Worm (Caenorhabditis elegans) whole organism, L4 larva: Measurements from ENCODE around the gene Y102E9.5.

Experiments used
- aly-2 ChIP-seq: sonication (generic microtip); optimal IDR thresholded peaks from 2 replicates; lab custom pipeline; 2018; ENCODE audit warnings: missing biosample characterization, missing genetic modification characterization
- dve-1 ChIP-seq: sonication (generic microtip); optimal IDR thresholded peaks from 2 replicates; lab custom pipeline; 2017; ENCODE audit warnings: antibody characterized with exemption, mild to moderate bottlenecking, missing genetic modification characterization, missing compliant biosample characterization; ENCODE audit not compliant: insufficient read depth
- fkh-10 ChIP-seq: fragments of 150-350 bp; optimal IDR thresholded peaks from 2 replicates; lab custom pipeline; 2014; ENCODE audit warnings: missing biosample characterization, missing genetic modification reagents, missing genetic modification characterization
- lin-15B ChIP-seq: fragments of 150-350 bp; sonication (generic microtip); optimal IDR thresholded peaks from 3 replicates; lab custom pipeline; 2014; ENCODE audit warnings: missing biosample characterization, missing genetic modification characterization
- mdl-1 ChIP-seq, 2 experiments: fragments of 150-350 bp in 1 of 2; sonication (generic microtip) in 1 of 2; optimal IDR thresholded peaks; 2 replicates each; lab custom pipeline; 2014 to 2017; ENCODE audit warnings: missing biosample characterization in 2 of 2, missing genetic modification characterization in 2 of 2

ce11 chrIII:6723089-6723488, 7.0 kb downstream of the Y102E9.5 start, which contains the start of gene F37A4.1:
- TF ChIP-seq mdl-1 (tag; optimal IDR thresholded peaks at IDR 0.05; lab: Kevin White, UChicago), result no peak
- no peak for TF ChIP-seq aly-2 (tag; lab: Kevin White, UChicago)
- no peak for TF ChIP-seq fkh-10 (GFP tag; lab: Kevin White, UChicago)
- no peak for TF ChIP-seq lin-15B (tag; lab: Kevin White, UChicago)
- TF ChIP-seq dve-1 (tag; lab: Kevin White, UChicago), result no peak
